Worm (Caenorhabditis elegans) whole organism, early embryonic: ENCODE results near the gene F41H8.1.
"Not testable (repeated sequence)": the region's sequence is repeated elsewhere in the genome, so short reads cannot be mapped to it uniquely, and the experiment has no call there.

ENCODE experiments used
- B0310.2 ChIP-seq: sonication (generic microtip); optimal IDR thresholded peaks from 2 replicates; lab custom pipeline; 2016; ENCODE audit warnings: mild to moderate bottlenecking, missing genetic modification characterization, missing compliant biosample characterization
- F13C5.2 ChIP-seq: sonication (generic microtip); optimal IDR thresholded peaks from 2 replicates; lab custom pipeline; 2017; ENCODE audit warnings: mild to moderate bottlenecking, missing genetic modification characterization, inconsistent platforms, missing compliant biosample characterization
- aly-1 ChIP-seq: sonication (generic microtip); optimal IDR thresholded peaks from 2 replicates; lab custom pipeline; 2016; ENCODE audit warnings: missing genetic modification characterization, missing compliant biosample characterization
- ama-1 ChIP-seq: fragments of 150-350 bp; optimal IDR thresholded peaks from 2 replicates; lab custom pipeline; 2014
- ceh-36 ChIP-seq: sonication (generic microtip); optimal IDR thresholded peaks from 2 replicates; lab custom pipeline; 2016; ENCODE audit warnings: missing genetic modification characterization, inconsistent platforms, missing compliant biosample characterization
- ets-7 ChIP-seq: sonication (generic microtip); optimal IDR thresholded peaks from 2 replicates; lab custom pipeline; 2016; ENCODE audit warnings: missing genotype, missing genetic modification characterization, missing compliant biosample characterization
- flt-1 ChIP-seq: fragments of 200-800 bp; sonication (Bioruptor generic); IDR thresholded peaks from 2 replicates; pipeline ENCODE4 v1.3.6; 2022; ENCODE audit warnings: missing genetic modification characterization, missing compliant biosample characterization
- hmbx-1 ChIP-seq: sonication (generic microtip); optimal IDR thresholded peaks from 2 replicates; lab custom pipeline; 2016; ENCODE audit warnings: mild to moderate bottlenecking, missing genetic modification characterization, missing compliant biosample characterization
- hmg-4 ChIP-seq: fragments of 200-800 bp; sonication (Bioruptor generic); optimal IDR thresholded peaks from 2 replicates; lab custom pipeline; 2018; ENCODE audit warnings: mild to moderate bottlenecking, missing genetic modification characterization, missing compliant biosample characterization
- hnd-1 ChIP-seq: sonication (generic microtip); optimal IDR thresholded peaks from 2 replicates; lab custom pipeline; 2016; ENCODE audit warnings: missing genetic modification characterization, missing compliant biosample characterization
- pes-1 ChIP-seq: fragments of 200-800 bp; sonication (Bioruptor generic); IDR thresholded peaks from 2 replicates; pipeline ENCODE4 v1.3.6; 2022; ENCODE audit warnings: missing genetic modification reagents, missing genetic modification characterization, missing compliant biosample characterization
- scrt-1 ChIP-seq: fragments of 200-800 bp; sonication (Bioruptor generic); IDR thresholded peaks from 2 replicates; pipeline ENCODE4 v1.3.6; 2022; ENCODE audit warnings: missing genetic modification characterization, missing compliant biosample characterization
- sea-1 ChIP-seq: fragments of 200-800 bp; sonication (Bioruptor generic); conservative IDR thresholded peaks from 2 replicates; pipeline ENCODE4 v1.3.6; 2022; ENCODE audit warnings: missing genetic modification characterization, missing compliant biosample characterization
- tbx-11 ChIP-seq: fragments of 200-800 bp; sonication (Bioruptor generic); IDR thresholded peaks from 2 replicates; pipeline ENCODE4 v1.3.6; 2022; ENCODE audit warnings: missing genetic modification characterization, missing compliant biosample characterization
- tbx-37 ChIP-seq: fragments of 200-800 bp; sonication (Bioruptor generic); conservative IDR thresholded peaks from 2 replicates; pipeline ENCODE4 v1.3.6; 2022; ENCODE audit warnings: missing genetic modification reagents, missing genetic modification characterization, missing compliant biosample characterization
- tra-4 ChIP-seq: sonication (generic microtip); optimal IDR thresholded peaks from 2 replicates; lab custom pipeline; 2017; ENCODE audit warnings: missing genetic modification characterization, missing compliant biosample characterization

The F41H8.1 gene

ce11 chrV:804485-804884, 29.0 kb upstream of the F41H8.1 start, which contains the start of gene nhr-270:
TSS of gene nhr-270 (minus strand) at chrV:804741.
- TF ChIP-seq tbx-11 (GFP tag; lab: Robert Waterston, UW), result no peak
- TF ChIP-seq hmbx-1 (tag; lab: Kevin White, UChicago), result no peak
- no peak for TF ChIP-seq tra-4
- TF ChIP-seq pes-1 (GFP tag; lab: Robert Waterston, UW), result no peak
- TF ChIP-seq scrt-1, result no peak
- TF ChIP-seq ets-7 (tag; lab: Kevin White, UChicago), result no peak

- TF ChIP-seq tbx-37 (GFP tag; lab: Robert Waterston, UW) (no peak), tbx-11 (GFP tag; lab: Robert Waterston, UW) (no peak), flt-1 (GFP tag; lab: Robert Waterston, UW) (no peak), tra-4 (no peak), ceh-36 (tag; lab: Kevin White, UChicago) (no peak)
Measured at ce11 chrV:808260-808659, 25.2 kb upstream of the F41H8.1 start.

ce11 chrV:810281-810862, 23.1 kb upstream of the F41H8.1 start, which contains the start of gene R13D11.4:
TSS of gene R13D11.4 (plus strand) at chrV:810812.
- TF ChIP-seq scrt-1 (no peak), hnd-1 (tag; lab: Kevin White, UChicago) (no peak), ceh-36 (tag; lab: Kevin White, UChicago) (no peak), ets-7 (tag; lab: Kevin White, UChicago) (no peak), B0310.2 (tag; lab: Kevin White, UChicago) (no peak), flt-1 (GFP tag; lab: Robert Waterston, UW) (no peak), hmg-4 (GFP tag; lab: Kevin White, UChicago) (no peak), pes-1 (GFP tag; lab: Robert Waterston, UW) (no peak), sea-1 (no peak), F13C5.2 (tag; lab: Kevin White, UChicago) (no peak), ama-1 (no peak), tbx-37 (GFP tag; lab: Robert Waterston, UW) (no peak), aly-1 (tag; lab: Kevin White, UChicago) (no peak)

- TF ChIP-seq F13C5.2 (tag; lab: Kevin White, UChicago) (no peak), hmg-4 (GFP tag; lab: Kevin White, UChicago) (no peak), ama-1 (no peak), hmbx-1 (tag; lab: Kevin White, UChicago) (no peak), tbx-11 (GFP tag; lab: Robert Waterston, UW) (no peak), tbx-37 (GFP tag; lab: Robert Waterston, UW) (no peak), aly-1 (tag; lab: Kevin White, UChicago) (no peak), pes-1 (GFP tag; lab: Robert Waterston, UW) (no peak), ceh-36 (tag; lab: Kevin White, UChicago) (no peak), flt-1 (GFP tag; lab: Robert Waterston, UW) (no peak), hnd-1 (tag; lab: Kevin White, UChicago) (no peak)
Measured at ce11 chrV:813101-813500, 20.4 kb upstream of the F41H8.1 start, which contains the start of gene R13D11.10. TSS of gene R13D11.10 (minus strand) at chrV:813201.

- no peak for TF ChIP-seq B0310.2 (tag; lab: Kevin White, UChicago)
- TF ChIP-seq tra-4, result no peak
- no peak for TF ChIP-seq tbx-11 (GFP tag; lab: Robert Waterston, UW)
- TF ChIP-seq pes-1 (GFP tag; lab: Robert Waterston, UW), result no peak
- TF ChIP-seq F13C5.2 (tag; lab: Kevin White, UChicago), result no peak
- TF ChIP-seq hmg-4 (GFP tag; lab: Kevin White, UChicago), result no peak
- TF ChIP-seq ama-1, result no peak
Measured at ce11 chrV:814716-815115, 18.8 kb upstream of the F41H8.1 start, which contains the start of gene R13D11.3. TSS of gene R13D11.3 (plus strand) at chrV:815016.

ce11 chrV:817182-817581, 16.3 kb upstream of the F41H8.1 start, which contains the start of gene R13D11.1:
TSS of gene R13D11.1 (plus strand) at chrV:817482.
- no peak for TF ChIP-seq hnd-1 (tag; lab: Kevin White, UChicago)
- TF ChIP-seq aly-1 (tag; lab: Kevin White, UChicago), result no peak
- no peak for TF ChIP-seq flt-1 (GFP tag; lab: Robert Waterston, UW)
- no peak for TF ChIP-seq hmbx-1 (tag; lab: Kevin White, UChicago)
- no peak for TF ChIP-seq scrt-1
- TF ChIP-seq F13C5.2 (tag; lab: Kevin White, UChicago), result no peak
- no peak for TF ChIP-seq tra-4

- TF ChIP-seq hnd-1 (tag; lab: Kevin White, UChicago); pes-1 (GFP tag; lab: Robert Waterston, UW); tbx-11 (GFP tag; lab: Robert Waterston, UW): not testable (repeated sequence)
Measured at ce11 chrV:820629-821028, 12.8 kb upstream of the F41H8.1 start, which contains the start of gene srx-32. TSS of gene srx-32 (minus strand) at chrV:820729.

- not testable (repeated sequence) for TF ChIP-seq aly-1, ets-7, hmbx-1 (tag; lab: Kevin White, UChicago)
Measured at ce11 chrV:822922-823321, 10.5 kb upstream of the F41H8.1 start, which contains the start of gene srx-31. TSS of gene srx-31 (minus strand) at chrV:823022.

ce11 chrV:826097-826496, 7.4 kb upstream of the F41H8.1 start, which contains the start of gene F41H8.2:
TSS of gene F41H8.2 (plus strand) at chrV:826397.
- TF ChIP-seq flt-1 (GFP tag; lab: Robert Waterston, UW), result no peak
- no peak for TF ChIP-seq hmbx-1 (tag; lab: Kevin White, UChicago)
